Worm (Caenorhabditis elegans): ENCODE results near the gene sri-31.

- TF ChIP-seq alr-1 (tag; optimal IDR thresholded peaks at IDR 0.05; ENCODE audit: borderline replicate concordance), result no peak
- TF ChIP-seq ama-1 (optimal IDR thresholded peaks at IDR 0.05), result no peak
- TF ChIP-seq elt-2 (tag; optimal IDR thresholded peaks at IDR 0.05), result no peak
- TF ChIP-seq pax-3 (tag; optimal IDR thresholded peaks at IDR 0.05), result no peak
- TF ChIP-seq ceh-82 (tag; optimal IDR thresholded peaks at IDR 0.05), result no peak
- TF ChIP-seq unc-30 (tag; optimal IDR thresholded peaks at IDR 0.05), result no peak
- no peak for TF ChIP-seq hlh-17 (GFP tag; optimal IDR thresholded peaks at IDR 0.05; ENCODE audit: borderline replicate concordance)
- no peak for TF ChIP-seq elt-3 (tag; optimal IDR thresholded peaks at IDR 0.05)
- no peak for TF ChIP-seq fkh-10 (GFP tag; optimal IDR thresholded peaks at IDR 0.05)
- TF ChIP-seq sptf-1 (tag; optimal IDR thresholded peaks at IDR 0.05), result no peak
- TF ChIP-seq nhr-90 (tag; optimal IDR thresholded peaks at IDR 0.05; ENCODE audit: poor library complexity), result no peak
Measured at ce11 chrII:3091268-3091667, 40.5 kb downstream of the sri-31 start, which contains the start of gene srg-21.
